Fruit fly (Drosophila melanogaster) whole organism, embryonic: ENCODE data around the gene Spase25.

Experiments
- Aef1 ChIP-seq: fragments of 200-800 bp; sonication (Bioruptor generic); IDR thresholded peaks from 3 replicates; pipeline ENCODE4 v1.3.6; 2022; ENCODE audit warnings: missing biosample characterization, missing genetic modification characterization
- Blimp-1 ChIP-seq: fragments of 200-800 bp; sonication (Bioruptor generic); optimal IDR thresholded peaks from 3 replicates; lab custom pipeline; 2018; ENCODE audit warnings: missing biosample characterization, missing genetic modification characterization, mild to moderate bottlenecking, moderate library complexity, missing genetic modification reagents
- CG10321 ChIP-seq: fragments of 200-800 bp; sonication (Bioruptor generic); IDR thresholded peaks from 2 replicates; pipeline ENCODE4 v1.3.6; 2022; ENCODE audit warnings: missing biosample characterization, missing genetic modification characterization
- CG10462 ChIP-seq: fragments of 200-800 bp; sonication (Bioruptor generic); optimal IDR thresholded peaks from 2 replicates; lab custom pipeline; 2016; ENCODE audit warnings: missing biosample characterization, missing genetic modification characterization
- CG10565 ChIP-seq: fragments of 200-800 bp; sonication (Bioruptor generic); optimal IDR thresholded peaks from 3 replicates; lab custom pipeline; 2016; ENCODE audit warnings: missing biosample characterization, mild to moderate bottlenecking, missing genetic modification characterization
- CG11247 ChIP-seq: fragments of 200-800 bp; sonication (Bioruptor generic); IDR thresholded peaks from 2 replicates; pipeline ENCODE4 v1.3.6; 2022; ENCODE audit warnings: missing biosample characterization, missing genetic modification characterization
- CG14667 ChIP-seq: fragments of 200-800 bp; sonication (Bioruptor generic); IDR thresholded peaks from 2 replicates; pipeline ENCODE4 v1.3.6; 2022; ENCODE audit warnings: missing biosample characterization, missing genetic modification characterization
- CG15514 ChIP-seq: fragments of 200-800 bp; sonication (Bioruptor generic); optimal IDR thresholded peaks from 3 replicates; lab custom pipeline; 2017; ENCODE audit warnings: missing biosample characterization, missing genetic modification characterization, mild to moderate bottlenecking, moderate library complexity, missing genetic modification reagents
- CG16779 ChIP-seq: fragments of 200-800 bp; sonication (Bioruptor generic); IDR thresholded peaks from 2 replicates; pipeline ENCODE4 v1.3.6; 2022; ENCODE audit warnings: missing biosample characterization, missing genetic modification characterization
- CG17359 ChIP-seq: fragments of 200-800 bp; sonication (Bioruptor generic); optimal IDR thresholded peaks from 3 replicates; lab custom pipeline; 2018; ENCODE audit warnings: missing biosample characterization, mild to moderate bottlenecking, missing genetic modification characterization, moderate library complexity
- CG1792 ChIP-seq: fragments of 200-800 bp; sonication (Bioruptor generic); optimal IDR thresholded peaks from 2 replicates; lab custom pipeline; 2016; ENCODE audit warnings: missing biosample characterization, missing genetic modification characterization
- CG2120 ChIP-seq: fragments of 200-800 bp; sonication (Bioruptor generic); optimal IDR thresholded peaks from 3 replicates; lab custom pipeline; 2016; ENCODE audit warnings: missing biosample characterization, missing genetic modification characterization
- CG30020 ChIP-seq: fragments of 200-800 bp; optimal IDR thresholded peaks from 2 replicates; lab custom pipeline; 2019; ENCODE audit warnings: missing biosample characterization, mild to moderate bottlenecking, missing genetic modification characterization, moderate library complexity
- CG30431 ChIP-seq: fragments of 200-800 bp; sonication (Bioruptor generic); optimal IDR thresholded peaks from 2 replicates; lab custom pipeline; 2017; ENCODE audit warnings: missing biosample characterization, missing genetic modification characterization
- CG7745 ChIP-seq: fragments of 200-800 bp; sonication (Bioruptor generic); optimal IDR thresholded peaks from 2 replicates; lab custom pipeline; 2018; ENCODE audit warnings: missing biosample characterization, mild to moderate bottlenecking, missing genetic modification characterization, moderate library complexity
- CG7786 ChIP-seq: fragments of 200-800 bp; sonication (Bioruptor generic); optimal IDR thresholded peaks from 2 replicates; lab custom pipeline; 2016; ENCODE audit warnings: missing biosample characterization, missing genetic modification characterization
- CG8359 ChIP-seq: fragments of 200-800 bp; sonication (Bioruptor generic); optimal IDR thresholded peaks from 2 replicates; lab custom pipeline; 2017; ENCODE audit warnings: missing biosample characterization, mild to moderate bottlenecking, missing genetic modification characterization, borderline replicate concordance
- CG8944 ChIP-seq: fragments of 200-800 bp; sonication (Bioruptor generic); optimal IDR thresholded peaks from 3 replicates; lab custom pipeline; 2016; ENCODE audit warnings: missing biosample characterization, missing genetic modification characterization
- CG9215 ChIP-seq: fragments of 200-800 bp; sonication (Bioruptor generic); IDR thresholded peaks from 2 replicates; pipeline ENCODE4 v1.3.6; 2022; ENCODE audit warnings: missing biosample characterization, missing genetic modification characterization
- CG9437 ChIP-seq: fragments of 200-800 bp; sonication (Bioruptor generic); optimal IDR thresholded peaks from 2 replicates; lab custom pipeline; 2018; ENCODE audit warnings: missing biosample characterization, mild to moderate bottlenecking, missing genetic modification characterization
- CG9609 ChIP-seq: fragments of 200-800 bp; sonication (Bioruptor generic); optimal IDR thresholded peaks from 3 replicates; lab custom pipeline; 2016; ENCODE audit warnings: missing biosample characterization, missing genetic modification characterization
- CHES-1-like ChIP-seq: fragments of 200-800 bp; sonication (Bioruptor generic); optimal IDR thresholded peaks from 2 replicates; lab custom pipeline; 2016; ENCODE audit warnings: missing biosample characterization, missing genetic modification characterization
- Gsc ChIP-seq: fragments of 200-800 bp; sonication (Bioruptor generic); IDR thresholded peaks from 2 replicates; pipeline ENCODE4 v1.3.6; 2022; ENCODE audit warnings: missing biosample characterization, missing genetic modification characterization
- NK7.1 ChIP-seq: fragments of 200-800 bp; sonication (Bioruptor generic); optimal IDR thresholded peaks from 3 replicates; lab custom pipeline; 2016; ENCODE audit warnings: missing biosample characterization, missing genetic modification characterization
- Side ChIP-seq: fragments of 200-800 bp; sonication (Bioruptor generic); optimal IDR thresholded peaks from 2 replicates; lab custom pipeline; 2016; ENCODE audit warnings: missing biosample characterization, missing genetic modification characterization
- Sry-β ChIP-seq: fragments of 200-800 bp; sonication (Bioruptor generic); optimal IDR thresholded peaks from 2 replicates; lab custom pipeline; 2018; ENCODE audit warnings: missing biosample characterization, mild to moderate bottlenecking, missing genetic modification characterization, moderate library complexity
- ab ChIP-seq: fragments of 200-800 bp; sonication (Bioruptor generic); optimal IDR thresholded peaks from 2 replicates; lab custom pipeline; 2016; ENCODE audit warnings: missing biosample characterization, missing genetic modification characterization
- ash1 ChIP-seq: fragments of 200-800 bp; sonication (Bioruptor generic); optimal IDR thresholded peaks from 2 replicates; lab custom pipeline; 2018; ENCODE audit warnings: missing biosample characterization, mild to moderate bottlenecking, missing genetic modification characterization
- bab2 ChIP-seq: fragments of 200-800 bp; sonication (Bioruptor generic); optimal IDR thresholded peaks from 2 replicates; lab custom pipeline; 2016; ENCODE audit warnings: missing biosample characterization, missing genetic modification characterization
- bowl ChIP-seq: fragments of 200-800 bp; sonication (Bioruptor generic); IDR thresholded peaks from 2 replicates; pipeline ENCODE4 v1.3.6; 2022; ENCODE audit warnings: missing biosample characterization, missing genetic modification characterization
- cas ChIP-seq: fragments of 200-800 bp; sonication (Bioruptor generic); IDR thresholded peaks from 2 replicates; pipeline ENCODE4 v1.3.6; 2022; ENCODE audit warnings: missing biosample characterization, missing genetic modification characterization
- caup ChIP-seq: fragments of 200-800 bp; sonication (Bioruptor generic); optimal IDR thresholded peaks from 3 replicates; lab custom pipeline; 2017; ENCODE audit warnings: missing biosample characterization, mild to moderate bottlenecking, missing genetic modification characterization, moderate library complexity; ENCODE audit not compliant: severe bottlenecking
- cg ChIP-seq: fragments of 200-800 bp; sonication (Bioruptor generic); optimal IDR thresholded peaks from 3 replicates; lab custom pipeline; 2019; ENCODE audit warnings: missing biosample characterization, mild to moderate bottlenecking, missing genetic modification characterization, moderate library complexity
- chif ChIP-seq, 2 experiments: fragments of 200-800 bp; sonication (Bioruptor generic); optimal IDR thresholded peaks; 3 replicates each; lab custom pipeline; 2016; ENCODE audit warnings: missing biosample characterization in 2 of 2, missing genetic modification characterization in 2 of 2
- crol ChIP-seq: fragments of 200-800 bp; sonication (Bioruptor generic); IDR thresholded peaks from 2 replicates; pipeline ENCODE4 v1.3.6; 2022; ENCODE audit warnings: missing biosample characterization, missing genetic modification characterization
- da ChIP-seq: fragments of 200-800 bp; sonication (Bioruptor generic); optimal IDR thresholded peaks from 2 replicates; lab custom pipeline; 2016; ENCODE audit warnings: missing biosample characterization, missing genetic modification characterization
- dpn ChIP-seq, 2 experiments: fragments of 200-800 bp; sonication (Bioruptor generic); optimal IDR thresholded peaks; 3 replicates each; lab custom pipeline; 2016; ENCODE audit warnings: missing biosample characterization in 2 of 2, missing genetic modification characterization in 2 of 2
- gro ChIP-seq: fragments of 200-800 bp; sonication (Bioruptor generic); optimal IDR thresholded peaks from 2 replicates; lab custom pipeline; 2016; ENCODE audit warnings: missing biosample characterization, missing genetic modification characterization
- her ChIP-seq: fragments of 200-800 bp; sonication (Bioruptor generic); optimal IDR thresholded peaks from 2 replicates; lab custom pipeline; 2016; ENCODE audit warnings: missing biosample characterization, missing genetic modification characterization
- mam ChIP-seq: fragments of 200-800 bp; sonication (Bioruptor generic); optimal IDR thresholded peaks from 3 replicates; lab custom pipeline; 2016; ENCODE audit warnings: missing biosample characterization, missing genetic modification characterization
- pan ChIP-seq, 4 experiments: fragments of >200 bp in 3 of 4; fragments of 200-800 bp in 1 of 4; sonication (Bioruptor generic) in 1 of 4; optimal IDR thresholded peaks in 3 of 4; IDR thresholded peaks in 1 of 4; 2 replicates each; pipeline versions ENCODE4 v1.3.6 to Lab custom; 2017 to 2022; ENCODE audit warnings: missing biosample characterization in 2 of 4, missing genetic modification characterization in 2 of 4, mixed read lengths in 1 of 4
- peb ChIP-seq: fragments of 200-800 bp; sonication (Bioruptor generic); IDR thresholded peaks from 2 replicates; pipeline ENCODE4 v1.3.6; 2022; ENCODE audit warnings: missing biosample characterization, missing genetic modification characterization
- phol ChIP-seq: fragments of 200-800 bp; sonication (Bioruptor generic); optimal IDR thresholded peaks from 3 replicates; lab custom pipeline; 2018; ENCODE audit warnings: missing biosample characterization, mild to moderate bottlenecking, missing genetic modification characterization, moderate library complexity
- pita ChIP-seq: fragments of 200-800 bp; sonication (Bioruptor generic); optimal IDR thresholded peaks from 2 replicates; lab custom pipeline; 2017; ENCODE audit warnings: missing biosample characterization, mild to moderate bottlenecking, missing genetic modification characterization
- row ChIP-seq: fragments of 200-800 bp; sonication (Bioruptor generic); IDR thresholded peaks from 3 replicates; pipeline ENCODE4 v1.3.6; 2022; ENCODE audit warnings: missing biosample characterization, missing genetic modification characterization
- scrt ChIP-seq: fragments of 200-800 bp; sonication (Bioruptor generic); optimal IDR thresholded peaks from 2 replicates; lab custom pipeline; 2018; ENCODE audit warnings: missing biosample characterization, mild to moderate bottlenecking, missing genetic modification characterization, moderate library complexity
- sd ChIP-seq: fragments of 200-800 bp; sonication (Bioruptor generic); optimal IDR thresholded peaks from 3 replicates; lab custom pipeline; 2018; ENCODE audit warnings: missing biosample characterization, mild to moderate bottlenecking, missing genetic modification characterization, moderate library complexity
- sima ChIP-seq: fragments of 200-800 bp; sonication (Bioruptor generic); optimal IDR thresholded peaks from 2 replicates; lab custom pipeline; 2016; ENCODE audit warnings: missing biosample characterization, missing genetic modification characterization
- slbo ChIP-seq: fragments of 200-800 bp; sonication (Bioruptor generic); IDR thresholded peaks from 2 replicates; pipeline ENCODE4 v1.3.6; 2022; ENCODE audit warnings: missing biosample characterization, missing genetic modification characterization
- tup ChIP-seq: fragments of 200-800 bp; sonication (Bioruptor generic); optimal IDR thresholded peaks from 2 replicates; lab custom pipeline; 2016; ENCODE audit warnings: missing biosample characterization, mild to moderate bottlenecking, missing genetic modification characterization, moderate library complexity

The Spase25 gene

DNA sequence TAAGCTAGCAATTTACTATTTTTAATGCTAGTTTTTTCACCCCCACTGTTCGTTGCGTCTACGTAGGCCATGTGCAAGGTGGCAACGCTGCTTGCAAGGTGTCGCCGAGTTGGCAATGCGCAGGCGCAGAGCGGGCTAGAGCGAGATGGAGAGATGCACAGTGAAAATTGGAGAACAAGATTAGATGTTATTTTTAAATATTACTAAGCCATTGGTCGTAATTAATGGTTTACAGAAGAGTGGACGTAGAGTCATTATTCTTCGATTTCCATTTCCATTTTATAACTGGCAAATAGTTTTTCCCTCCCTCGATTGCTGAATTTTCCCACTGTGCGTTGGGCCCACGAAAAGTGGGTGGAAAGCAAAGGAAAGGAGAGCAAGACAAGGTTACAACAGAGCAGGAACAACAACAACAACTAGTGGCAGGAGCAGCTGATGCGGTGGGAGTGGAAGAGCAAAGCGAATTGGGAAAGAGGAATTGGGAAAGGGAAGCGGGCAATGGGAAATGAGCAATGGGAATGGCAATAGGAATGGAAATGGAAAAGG, 32.1 kb upstream of the Spase25 start (continued):
- peak; percentile 32 for TF ChIP-seq sd (tag; lab: Kevin White, UChicago)
- no peak for TF ChIP-seq ab (GFP tag; lab: Kevin White, UChicago)
- peak; percentile 77 for TF ChIP-seq Aef1 (GFP tag; lab: Robert Waterston, UW)
- peak; percentile 84 for TF ChIP-seq CG17359 (tag; lab: Kevin White, UChicago)
- peak; percentile 82 for TF ChIP-seq CG2120 (GFP tag; lab: Kevin White, UChicago)
- TF ChIP-seq Gsc = 0 out of 2 replicates have a peak, but pooled peaks have one; percentile 47
- peak; percentile 66 for TF ChIP-seq CG15514 (GFP tag; lab: Kevin White, UChicago)
- peak; percentile 87 for TF ChIP-seq row (GFP tag; lab: Robert Waterston, UW)
- TF ChIP-seq sima = peak; percentile 43
- TF ChIP-seq CG11247 = peak; percentile 70
- peak; percentile 44 for TF ChIP-seq CG30020 (tag; lab: Kevin White, UChicago)
- peak; percentile 66 for TF ChIP-seq scrt
- peak; percentile 70 for TF ChIP-seq Blimp-1 (GFP tag; lab: Kevin White, UChicago)
- no peak for TF ChIP-seq ash1
- TF ChIP-seq CG9215 = peak; percentile 65
- TF ChIP-seq CG10462 (GFP tag; lab: Kevin White, UChicago) = no peak
- peak; percentile 81 for TF ChIP-seq slbo
- peak; percentile 59; the same call in 1 of the 2 replicates for TF ChIP-seq bowl
- TF ChIP-seq da = no peak
- peak; percentile 77 for TF ChIP-seq caup (GFP tag; lab: Kevin White, UChicago)
- TF ChIP-seq tup = no peak
- TF ChIP-seq Side (GFP tag; lab: Kevin White, UChicago) = peak; percentile 78
- peak; percentile 43; the same call in 1 of the 2 replicates for TF ChIP-seq CG16779 (GFP tag; lab: Robert Waterston, UW)
- TF ChIP-seq crol (GFP tag; lab: Robert Waterston, UW) = no peak
- peak; percentile 53 to 70 for TF ChIP-seq chif (GFP tag; optimal IDR thresholded peaks at IDR 0.05; lab: Kevin White, UChicago)
- peak; percentile 33 for TF ChIP-seq CG9437
- TF ChIP-seq CG7786 = peak; percentile 55
- TF ChIP-seq CG7745 (tag; lab: Kevin White, UChicago) = no peak
- peak; percentile 66 for TF ChIP-seq CG30431 (GFP tag; lab: Kevin White, UChicago)
- TF ChIP-seq pan (optimal IDR thresholded peaks at IDR 0.05; lab: Kevin White, UChicago) = no peak
- TF ChIP-seq pan (GFP tag; optimal IDR thresholded peaks at IDR 0.05 in 1 of 2, IDR thresholded peaks at IDR 0.05 in 1 of 2) = peak in 1 of 2 experiments; percentile 87
- peak; percentile 91 for TF ChIP-seq peb (GFP tag; lab: Robert Waterston, UW)
- TF ChIP-seq cg (GFP tag; lab: Kevin White, UChicago) = no peak
- no peak for TF ChIP-seq Sry-β (GFP tag; lab: Kevin White, UChicago)
- peak; percentile 45 for TF ChIP-seq CG1792 (GFP tag; lab: Kevin White, UChicago)
- peak; percentile 61; the same call in 1 of the 2 replicates for TF ChIP-seq cas (GFP tag; lab: Robert Waterston, UW)
- peak; percentile 83 for TF ChIP-seq gro (GFP tag; lab: Kevin White, UChicago)
- no peak for TF ChIP-seq pita
- peak; percentile 79 for TF ChIP-seq mam (GFP tag; lab: Kevin White, UChicago)
- TF ChIP-seq CG10321 = peak; percentile 65; the same call in 1 of the 2 replicates
- peak; percentile 59 for TF ChIP-seq phol
- no peak for TF ChIP-seq CG10565 (GFP tag; lab: Kevin White, UChicago)
- TF ChIP-seq CG8944 = peak; percentile 41
- peak; percentile 70 for TF ChIP-seq her
- TF ChIP-seq CG9609 (GFP tag; lab: Kevin White, UChicago) = peak; percentile 55
- TF ChIP-seq CG14667 (GFP tag; lab: Robert Waterston, UW) = peak; percentile 73
- TF ChIP-seq NK7.1 (GFP tag; lab: Kevin White, UChicago) = peak; percentile 68
- peak; percentile 53 for TF ChIP-seq CHES-1-like
- TF ChIP-seq CG8359 = no peak
- TF ChIP-seq bab2 (GFP tag; lab: Kevin White, UChicago) = peak; percentile 85
- peak; percentile 74 to 79 for TF ChIP-seq dpn (GFP tag; optimal IDR thresholded peaks at IDR 0.05; lab: Kevin White, UChicago)
